Fruit fly (Drosophila melanogaster): ENCODE data around the gene CG1750.

Gene CG1750

dm6 chr3R:31231134-31231533 is 23.6 kb downstream of the CG1750 start:
- TF ChIP-seq Hr83 (GFP tag; optimal IDR thresholded peaks at IDR 0.05; ENCODE audit: poor library complexity, severe bottlenecking) (no peak), Myc (optimal IDR thresholded peaks at IDR 0.05) (peak; percentile 63)

dm6 chr3R:31225043-31225681 is 29.5 kb downstream of the CG1750 start:
- peak; percentile 71 for TF ChIP-seq Jra (GFP tag; optimal IDR thresholded peaks at IDR 0.05)
- peak; percentile 76 for TF ChIP-seq ey (GFP tag; optimal IDR thresholded peaks at IDR 0.05)
- TF ChIP-seq OdsH (GFP tag; optimal IDR thresholded peaks at IDR 0.05): peak; percentile 26
- peak; percentile 46 for TF ChIP-seq Hnf4 (GFP tag; optimal IDR thresholded peaks at IDR 0.05)
- peak; percentile 66 for TF ChIP-seq Hr83 (GFP tag; optimal IDR thresholded peaks at IDR 0.05; ENCODE audit: poor library complexity, severe bottlenecking)
- peak; percentile 80 for TF ChIP-seq rgr (GFP tag; optimal IDR thresholded peaks at IDR 0.05)
- peak; percentile 22 for TF ChIP-seq dmrt93B (GFP tag; optimal IDR thresholded peaks at IDR 0.05)
- TF ChIP-seq Myc (optimal IDR thresholded peaks at IDR 0.05): no peak
- TF ChIP-seq psq (GFP tag; optimal IDR thresholded peaks at IDR 0.05): peak; percentile 58
- no peak for TF ChIP-seq Hr78 (GFP tag; optimal IDR thresholded peaks at IDR 0.05)
- TF ChIP-seq Dif (GFP tag; optimal IDR thresholded peaks at IDR 0.05; ENCODE audit: partially characterized antibody): no peak
- no peak for TF ChIP-seq Rel (GFP tag; optimal IDR thresholded peaks at IDR 0.05)
- TF ChIP-seq Rel (tag; optimal IDR thresholded peaks at IDR 0.05): peak; percentile 59
- TF ChIP-seq HLH106 (tag; optimal IDR thresholded peaks at IDR 0.05): peak; percentile 63
- no peak for TF ChIP-seq Abd-B (GFP tag; optimal IDR thresholded peaks at IDR 0.05)
- TF ChIP-seq brk (GFP tag; optimal IDR thresholded peaks at IDR 0.05): peak; percentile 64
- TF ChIP-seq Sp1 (GFP tag; optimal IDR thresholded peaks at IDR 0.05): peak; percentile 56
- TF ChIP-seq fru (GFP tag; optimal IDR thresholded peaks at IDR 0.05): peak; percentile 80
- TF ChIP-seq br (GFP tag; optimal IDR thresholded peaks at IDR 0.05): peak; percentile 72
- TF ChIP-seq h (GFP tag; optimal IDR thresholded peaks at IDR 0.05): peak; percentile 79
- TF ChIP-seq jim (GFP tag; optimal IDR thresholded peaks at IDR 0.05): no peak
- peak; percentile 25 for TF ChIP-seq sage (GFP tag; optimal IDR thresholded peaks at IDR 0.05)
- no peak for TF ChIP-seq CG32264 (GFP tag; optimal IDR thresholded peaks at IDR 0.05)
- peak in 1 of 2 experiments; percentile 74 for TF ChIP-seq foxo (GFP tag; optimal IDR thresholded peaks at IDR 0.05)

dm6 chr3R:31223971-31224860 is 30.5 kb downstream of the CG1750 start:
- TF ChIP-seq Jra (GFP tag; optimal IDR thresholded peaks at IDR 0.05) (peak; percentile 37), CG32264 (GFP tag; optimal IDR thresholded peaks at IDR 0.05) (no peak), Dif (GFP tag; optimal IDR thresholded peaks at IDR 0.05; ENCODE audit: partially characterized antibody) (no peak), OdsH (GFP tag; optimal IDR thresholded peaks at IDR 0.05) (peak; percentile 26), Sp1 (GFP tag; optimal IDR thresholded peaks at IDR 0.05) (no peak), rgr (GFP tag; optimal IDR thresholded peaks at IDR 0.05) (no peak), psq (GFP tag; optimal IDR thresholded peaks at IDR 0.05) (peak; percentile 4), sage (GFP tag; optimal IDR thresholded peaks at IDR 0.05) (peak; percentile 3), br (GFP tag; optimal IDR thresholded peaks at IDR 0.05) (no peak), Hr78 (GFP tag; optimal IDR thresholded peaks at IDR 0.05) (no peak), usp (GFP tag; optimal IDR thresholded peaks at IDR 0.05) (no peak), tai (GFP tag; optimal IDR thresholded peaks at IDR 0.05) (no peak), fru (GFP tag; optimal IDR thresholded peaks at IDR 0.05) (no peak), woc (GFP tag; optimal IDR thresholded peaks at IDR 0.05) (no peak), Hnf4 (GFP tag; optimal IDR thresholded peaks at IDR 0.05) (no peak), Dfd (GFP tag; optimal IDR thresholded peaks at IDR 0.05) (no peak), Rel (GFP tag; optimal IDR thresholded peaks at IDR 0.05) (no peak), Rel (tag; optimal IDR thresholded peaks at IDR 0.05) (peak; percentile 38), pan (optimal IDR thresholded peaks at IDR 0.05) (no peak), sv (GFP tag; optimal IDR thresholded peaks at IDR 0.05) (no peak), lola (GFP tag; optimal IDR thresholded peaks at IDR 0.05) (no peak), h (GFP tag; optimal IDR thresholded peaks at IDR 0.05) (no peak), ey (GFP tag; optimal IDR thresholded peaks at IDR 0.05) (no peak)

dm6 chr3R:31222890-31223569 is 31.7 kb downstream of the CG1750 start:
- no peak for TF ChIP-seq Jra (GFP tag; optimal IDR thresholded peaks at IDR 0.05)
- TF ChIP-seq Hr83 (GFP tag; optimal IDR thresholded peaks at IDR 0.05; ENCODE audit: poor library complexity, severe bottlenecking): no peak
- TF ChIP-seq Dif (GFP tag; optimal IDR thresholded peaks at IDR 0.05; ENCODE audit: partially characterized antibody): no peak
- TF ChIP-seq usp (GFP tag; optimal IDR thresholded peaks at IDR 0.05): no peak
- TF ChIP-seq woc (GFP tag; optimal IDR thresholded peaks at IDR 0.05): no peak
- no peak for TF ChIP-seq dsf (GFP tag; optimal IDR thresholded peaks at IDR 0.05; ENCODE audit: borderline replicate concordance)
- TF ChIP-seq Dfd (GFP tag; optimal IDR thresholded peaks at IDR 0.05): no peak
- TF ChIP-seq brk (GFP tag; optimal IDR thresholded peaks at IDR 0.05): no peak
- no peak for TF ChIP-seq sv (GFP tag; optimal IDR thresholded peaks at IDR 0.05)
- no peak for TF ChIP-seq GATAd (GFP tag; optimal IDR thresholded peaks at IDR 0.05)
- no peak for TF ChIP-seq fru (GFP tag; optimal IDR thresholded peaks at IDR 0.05)
- TF ChIP-seq CG32264 (GFP tag; optimal IDR thresholded peaks at IDR 0.05): no peak
- TF ChIP-seq Myc (optimal IDR thresholded peaks at IDR 0.05): no peak
- TF ChIP-seq Hnf4 (GFP tag; optimal IDR thresholded peaks at IDR 0.05): no peak
- no peak for TF ChIP-seq rgr (GFP tag; optimal IDR thresholded peaks at IDR 0.05)
- no peak for TF ChIP-seq CG9705 (GFP tag; optimal IDR thresholded peaks at IDR 0.05)
- no peak for TF ChIP-seq tai (GFP tag; optimal IDR thresholded peaks at IDR 0.05)

Measured in whole organism, wandering third instar larva.